Fruit fly (Drosophila melanogaster) whole organism, pupa: Measurements from ENCODE around the gene cdm.

Experiments used
- CG10348 ChIP-seq: fragments of 200-800 bp; sonication (Bioruptor generic); IDR thresholded peaks from 2 replicates; pipeline ENCODE4 v1.3.6; 2022; ENCODE audit warnings: missing biosample characterization, missing genetic modification characterization
- CG12605 ChIP-seq: fragments of 200-800 bp; sonication (Bioruptor generic); IDR thresholded peaks from 2 replicates; pipeline ENCODE4 v1.3.6; 2022; ENCODE audit warnings: missing biosample characterization, missing genetic modification characterization
- CG13204 ChIP-seq: fragments of 200-800 bp; sonication (Bioruptor generic); optimal IDR thresholded peaks from 2 replicates; lab custom pipeline; 2018; ENCODE audit warnings: missing biosample characterization, mild to moderate bottlenecking, missing genetic modification characterization, moderate library complexity
- CG14655 ChIP-seq: fragments of 200-800 bp; sonication (Bioruptor generic); optimal IDR thresholded peaks from 3 replicates; lab custom pipeline; 2017; ENCODE audit warnings: mild to moderate bottlenecking, missing biosample characterization, missing genetic modification reagents, missing genetic modification characterization
- CG15710 ChIP-seq: fragments of 200-800 bp; sonication (Bioruptor generic); optimal IDR thresholded peaks from 2 replicates; lab custom pipeline; 2018; ENCODE audit warnings: missing biosample characterization, mild to moderate bottlenecking, missing genetic modification characterization, moderate library complexity
- CG17806 ChIP-seq: fragments of 200-800 bp; sonication (Bioruptor generic); optimal IDR thresholded peaks from 2 replicates; lab custom pipeline; 2018; ENCODE audit warnings: missing biosample characterization, mild to moderate bottlenecking, missing genetic modification characterization, moderate library complexity
- CG32121 ChIP-seq: fragments of 200-800 bp; sonication (Bioruptor generic); IDR thresholded peaks from 2 replicates; pipeline ENCODE4 v1.3.6; 2022; ENCODE audit warnings: missing biosample characterization, missing genetic modification characterization
- CG34367 ChIP-seq: fragments of 200-800 bp; sonication (Bioruptor generic); optimal IDR thresholded peaks from 2 replicates; lab custom pipeline; 2018; ENCODE audit warnings: missing biosample characterization, mild to moderate bottlenecking, missing genetic modification characterization
- CG4496 ChIP-seq: fragments of 200-800 bp; sonication (Bioruptor generic); IDR thresholded peaks from 3 replicates; pipeline ENCODE4 v1.3.6; 2022; ENCODE audit warnings: missing biosample characterization, missing genetic modification characterization
- CG8159 ChIP-seq: fragments of 200-800 bp; sonication (Bioruptor generic); optimal IDR thresholded peaks from 3 replicates; lab custom pipeline; 2018; ENCODE audit warnings: missing biosample characterization, mild to moderate bottlenecking, missing genetic modification characterization, moderate library complexity
- CG8301 ChIP-seq: fragments of 200-800 bp; sonication (Bioruptor generic); optimal IDR thresholded peaks from 2 replicates; lab custom pipeline; 2018; ENCODE audit warnings: missing biosample characterization, mild to moderate bottlenecking, missing genetic modification characterization
- CG9948 ChIP-seq: fragments of 200-800 bp; sonication (Bioruptor generic); optimal IDR thresholded peaks from 2 replicates; lab custom pipeline; 2018; ENCODE audit warnings: missing biosample characterization, mild to moderate bottlenecking, missing genetic modification characterization, moderate library complexity
- D1 ChIP-seq: fragments of 200-800 bp; sonication (Bioruptor generic); optimal IDR thresholded peaks from 2 replicates; lab custom pipeline; 2018; ENCODE audit warnings: missing biosample characterization, mild to moderate bottlenecking, missing genetic modification characterization, moderate library complexity
- EcR ChIP-seq: fragments of 200-800 bp; sonication (Bioruptor generic); optimal IDR thresholded peaks from 3 replicates; lab custom pipeline; 2019; ENCODE audit warnings: missing biosample characterization, missing genetic modification characterization, mild to moderate bottlenecking, moderate library complexity, missing genetic modification reagents
- Ets98B ChIP-seq: fragments of 200-800 bp; sonication (Bioruptor generic); IDR thresholded peaks from 2 replicates; pipeline ENCODE4 v1.3.6; 2022; ENCODE audit warnings: missing biosample characterization, missing genetic modification characterization
- Pif1A ChIP-seq: fragments of 200-800 bp; sonication (Bioruptor generic); optimal IDR thresholded peaks from 3 replicates; lab custom pipeline; 2016; ENCODE audit warnings: missing biosample characterization, missing genetic modification characterization
- Pif1B ChIP-seq: fragments of 200-800 bp; sonication (Bioruptor generic); optimal IDR thresholded peaks from 3 replicates; lab custom pipeline; 2016; ENCODE audit warnings: missing biosample characterization, missing genetic modification characterization
- Snoo ChIP-seq: fragments of 200-800 bp; sonication (Bioruptor generic); optimal IDR thresholded peaks from 3 replicates; lab custom pipeline; 2017; ENCODE audit warnings: missing biosample characterization, mild to moderate bottlenecking, missing genetic modification characterization, inconsistent platforms
- fd96Ca ChIP-seq: fragments of 200-800 bp; sonication (Bioruptor generic); IDR thresholded peaks from 3 replicates; pipeline ENCODE4 v1.3.6; 2022; ENCODE audit warnings: missing biosample characterization, missing genetic modification characterization
- gl ChIP-seq: fragments of 200-800 bp; sonication (Bioruptor generic); optimal IDR thresholded peaks from 2 replicates; lab custom pipeline; 2018; ENCODE audit warnings: missing biosample characterization, mild to moderate bottlenecking, missing genetic modification characterization
- rn ChIP-seq: fragments of 200-800 bp; sonication (Bioruptor generic); IDR thresholded peaks from 2 replicates; pipeline ENCODE4 v1.3.6; 2022; ENCODE audit warnings: missing biosample characterization, missing genetic modification characterization

cdm gene

dm6 chr3R:18226043-18226808 is 42.9 kb upstream of the cdm start, which contains the start of the genes CG7168 and Mdh2:
Gene CG7168 (minus strand): TSS chr3R:18226082.
Gene Mdh2 (plus strand): TSS chr3R:18226396.
- TF ChIP-seq CG8159 (tag; lab: Kevin White, UChicago) (no peak), CG17806 (tag; lab: Kevin White, UChicago) (no peak), EcR (GFP tag; lab: Kevin White, UChicago) (peak; percentile 6)

dm6 chr3R:18223434-18223833 is 40.2 kb upstream of the cdm start, which contains the start of the genes mTerf5 and Non3:
Gene mTerf5 (minus strand): TSS chr3R:18223682.
Gene Non3 (plus strand): TSS chr3R:18223722.
- TF ChIP-seq fd96Ca (GFP tag; lab: Robert Waterston, UW) (peak; percentile 61; the same call in 2 of the 3 replicates), Ets98B (GFP tag; lab: Robert Waterston, UW) (peak; percentile 32; the same call in 1 of the 2 replicates), CG17806 (tag; lab: Kevin White, UChicago) (peak; percentile 37), CG14655 (GFP tag; lab: Kevin White, UChicago) (no peak), EcR (GFP tag; lab: Kevin White, UChicago) (peak; percentile 86), CG12605 (GFP tag; lab: Robert Waterston, UW) (peak; percentile 25; the same call in 1 of the 2 replicates), CG32121 (GFP tag; lab: Robert Waterston, UW) (0 out of 2 replicates have a peak, but pooled peaks have one; percentile 35), CG8301 (no peak), Pif1A (GFP tag; lab: Kevin White, UChicago) (no peak), CG13204 (GFP tag; lab: Kevin White, UChicago) (no peak), rn (GFP tag; lab: Robert Waterston, UW) (no peak), Pif1B (no peak), CG4496 (no peak), gl (tag; lab: Kevin White, UChicago) (no peak), D1 (no peak), CG8159 (tag; lab: Kevin White, UChicago) (peak; percentile 42), Snoo (tag; lab: Kevin White, UChicago) (peak; percentile 33), CG9948 (tag; lab: Kevin White, UChicago) (peak; percentile 5), CG15710 (tag; lab: Kevin White, UChicago) (peak; percentile 49), CG10348 (GFP tag; lab: Robert Waterston, UW) (no peak), CG34367 (no peak)

dm6 chr3R:18220211-18220749 is 37.0 kb upstream of the cdm start, which contains the start of the genes CG7988 and CG7183:
Gene CG7988 (plus strand): TSS chr3R:18220526.
Gene CG7183 (minus strand): TSS chr3R:18220699.
- TF ChIP-seq CG34367 (peak; percentile 98), CG10348 (GFP tag; lab: Robert Waterston, UW) (peak; percentile 93), Ets98B (GFP tag; lab: Robert Waterston, UW) (peak; percentile 96), Pif1A (GFP tag; lab: Kevin White, UChicago) (peak; percentile 94), CG4496 (peak; percentile 98), CG14655 (GFP tag; lab: Kevin White, UChicago) (peak; percentile 96), CG8159 (tag; lab: Kevin White, UChicago) (peak; percentile 99), D1 (no peak), CG13204 (GFP tag; lab: Kevin White, UChicago) (no peak), CG17806 (tag; lab: Kevin White, UChicago) (peak; percentile 98), EcR (GFP tag; lab: Kevin White, UChicago) (no peak), CG9948 (tag; lab: Kevin White, UChicago) (peak; percentile 99), Pif1B (peak; percentile 90), fd96Ca (GFP tag; lab: Robert Waterston, UW) (no peak), CG12605 (GFP tag; lab: Robert Waterston, UW) (peak; percentile 98), CG15710 (tag; lab: Kevin White, UChicago) (peak; percentile 99), gl (tag; lab: Kevin White, UChicago) (peak; percentile 91), CG8301 (peak; percentile 97), Snoo (tag; lab: Kevin White, UChicago) (peak; percentile 98), rn (GFP tag; lab: Robert Waterston, UW) (peak; percentile 98), CG32121 (GFP tag; lab: Robert Waterston, UW) (peak; percentile 98)
- TF ChIP-seq, all 21 proteins: peak for 17

- TF ChIP-seq CG9948 (tag; lab: Kevin White, UChicago) (no peak), CG4496 (no peak), CG12605 (GFP tag; lab: Robert Waterston, UW) (no peak), CG15710 (tag; lab: Kevin White, UChicago) (no peak), CG13204 (GFP tag; lab: Kevin White, UChicago) (no peak)
These were observed 32.6 kb upstream of the cdm start, which contains the start of gene CG14314 for dm6 chr3R:18215900-18216299. Gene CG14314 (plus strand): TSS chr3R:18216142.

- TF ChIP-seq EcR (GFP tag; lab: Kevin White, UChicago) (no peak), CG17806 (tag; lab: Kevin White, UChicago) (no peak), CG10348 (GFP tag; lab: Robert Waterston, UW) (no peak), Snoo (tag; lab: Kevin White, UChicago) (no peak), Pif1B (peak; percentile 2), CG15710 (tag; lab: Kevin White, UChicago) (peak; percentile 7), gl (tag; lab: Kevin White, UChicago) (no peak), D1 (no peak), CG14655 (GFP tag; lab: Kevin White, UChicago) (no peak), CG9948 (tag; lab: Kevin White, UChicago) (no peak), rn (GFP tag; lab: Robert Waterston, UW) (no peak), CG12605 (GFP tag; lab: Robert Waterston, UW) (no peak), CG34367 (no peak), Pif1A (GFP tag; lab: Kevin White, UChicago) (peak; percentile 31), CG8159 (tag; lab: Kevin White, UChicago) (peak; percentile 18), CG13204 (GFP tag; lab: Kevin White, UChicago) (no peak), fd96Ca (GFP tag; lab: Robert Waterston, UW) (no peak), CG4496 (peak; percentile 45; the same call in 1 of the 3 replicates), CG8301 (no peak), Ets98B (GFP tag; lab: Robert Waterston, UW) (no peak), CG32121 (GFP tag; lab: Robert Waterston, UW) (0 out of 2 replicates have a peak, but pooled peaks have one; percentile 13)
These were observed 32.0 kb upstream of the cdm start for dm6 chr3R:18215300-18215699.
